Worm (Caenorhabditis elegans) whole organism, L4/young adult: ENCODE results near the gene C25F9.8.

Experiments
- W03F9.2 ChIP-seq: fragments of 150-350 bp; optimal IDR thresholded peaks from 2 replicates; lab custom pipeline; 2014; ENCODE audit warnings: missing biosample characterization, missing genetic modification characterization
- dao-5 ChIP-seq: sonication (generic microtip); optimal IDR thresholded peaks from 2 replicates; lab custom pipeline; 2016; ENCODE audit warnings: missing genotype, missing genetic modification characterization, moderate library complexity, missing compliant biosample characterization
- him-1 ChIP-seq: sonication (generic microtip); optimal IDR thresholded peaks from 2 replicates; lab custom pipeline; 2016; ENCODE audit warnings: missing genotype, missing genetic modification reagents, missing genetic modification characterization, missing compliant biosample characterization

- TF ChIP-seq W03F9.2 (tag; lab: Kevin White, UChicago) (no peak), dao-5 (tag; lab: Kevin White, UChicago) (no peak), him-1 (tag; lab: Kevin White, UChicago) (no peak)
Measured at ce11 chrV:19403619-19404018, 8.8 kb downstream of the C25F9.8 start.
